Worm (Caenorhabditis elegans): ENCODE measurements around the gene F35D11.3.

Gene F35D11.3

DNA sequence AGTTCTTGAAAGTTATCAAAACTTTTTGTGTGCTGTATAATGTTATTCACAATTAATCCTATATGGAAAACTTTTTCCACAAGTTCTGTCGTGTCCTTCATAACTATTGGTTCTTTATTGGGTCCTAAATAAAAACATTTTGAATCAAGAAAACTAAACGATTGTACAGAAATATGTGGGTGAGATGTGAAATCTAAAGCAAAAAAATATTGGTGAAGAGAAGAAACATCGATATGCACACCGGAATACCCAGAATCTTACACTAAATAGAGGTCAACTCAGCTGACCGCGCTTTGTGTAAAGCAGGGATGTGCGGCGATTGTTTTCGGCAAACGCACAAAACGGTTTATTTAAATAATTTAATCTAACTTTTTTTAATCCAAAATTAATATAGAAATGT lies 53.1 kb downstream of the F35D11.3 start, which contains the start of gene T05A7.13:
Gene T05A7.13, minus strand, starts transcription at position 101 of the 400 bp plus-strand sequence.
- TF ChIP-seq gmeb-2 (tag; optimal IDR thresholded peaks at IDR 0.05) (no peak), hlh-30 (tag; optimal IDR thresholded peaks at IDR 0.05; ENCODE audit: insufficient read depth) (no peak), pha-4 (tag; optimal IDR thresholded peaks at IDR 0.05) (no peak), lin-11 (tag; optimal IDR thresholded peaks at IDR 0.05) (no peak), fkh-10 (GFP tag; optimal IDR thresholded peaks at IDR 0.05) (no peak), lim-6 (tag; optimal IDR thresholded peaks at IDR 0.05) (no peak), npax-4 (tag; optimal IDR thresholded peaks at IDR 0.05) (no peak), C08G9.2 (tag; optimal IDR thresholded peaks at IDR 0.05) (no peak), ama-1 (optimal IDR thresholded peaks at IDR 0.05) (no peak), syd-9 (tag; optimal IDR thresholded peaks at IDR 0.05) (no peak), pag-3 (tag; optimal IDR thresholded peaks at IDR 0.05; ENCODE audit: borderline replicate concordance) (no peak)

Measured in whole organism, late embryonic.